Worm (Caenorhabditis elegans) whole organism, L1 larva: ENCODE results near the gene madf-8.

Experiments used
- blmp-1 ChIP-seq: fragments of 150-350 bp; optimal IDR thresholded peaks from 2 replicates; lab custom pipeline; 2014; ENCODE audit warnings: missing biosample characterization, missing genetic modification characterization
- efl-3 ChIP-seq: fragments of 200-800 bp; sonication (Bioruptor generic); optimal IDR thresholded peaks from 2 replicates; lab custom pipeline; 2018; ENCODE audit warnings: mild to moderate bottlenecking, missing genetic modification characterization, missing compliant biosample characterization
- egl-27 ChIP-seq, 2 experiments: fragments of 150-350 bp in 1 of 2; sonication (generic microtip); optimal IDR thresholded peaks; 3 replicates each; lab custom pipeline; 2017 to 2018; ENCODE audit warnings: missing biosample characterization in 2 of 2, missing genetic modification characterization in 2 of 2, missing genetic modification reagents in 2 of 2
- elt-3 ChIP-seq, 6 experiments: fragments of 150-350 bp in 1 of 6; sonication (generic microtip); optimal IDR thresholded peaks; 2 replicates each; lab custom pipeline; 2017 to 2018; ENCODE audit warnings: missing biosample characterization in 6 of 6, missing genetic modification characterization in 6 of 6, inconsistent platforms in 1 of 6
- fkh-8 ChIP-seq: sonication (generic microtip); optimal IDR thresholded peaks from 2 replicates; lab custom pipeline; 2016; ENCODE audit warnings: mild to moderate bottlenecking, missing genetic modification characterization, missing compliant biosample characterization
- fos-1 ChIP-seq: fragments of 150-350 bp; optimal IDR thresholded peaks from 2 replicates; lab custom pipeline; 2014; ENCODE audit warnings: missing biosample characterization, missing genetic modification characterization
- lin-13 ChIP-seq: fragments of 150-350 bp; optimal IDR thresholded peaks from 2 replicates; lab custom pipeline; 2014; ENCODE audit warnings: missing biosample characterization, missing genetic modification reagents, missing genetic modification characterization
- lin-35 ChIP-seq, 2 experiments: fragments of 150-350 bp; optimal IDR thresholded peaks; 2 replicates each; lab custom pipeline; 2014; ENCODE audit warnings: missing biosample characterization in 2 of 2, missing genetic modification characterization in 2 of 2, missing genetic modification reagents in 2 of 2
- mep-1 ChIP-seq: fragments of 150-350 bp; optimal IDR thresholded peaks from 2 replicates; lab custom pipeline; 2014; ENCODE audit warnings: missing biosample characterization, missing genetic modification characterization
- nhr-71 ChIP-seq: sonication (generic microtip); optimal IDR thresholded peaks from 2 replicates; lab custom pipeline; 2016; ENCODE audit warnings: mild to moderate bottlenecking, missing genetic modification characterization, moderate library complexity, missing compliant biosample characterization
- swsn-7 ChIP-seq: sonication (generic microtip); optimal IDR thresholded peaks from 2 replicates; lab custom pipeline; 2016; ENCODE audit warnings: missing genetic modification characterization, missing compliant biosample characterization
- unc-98 ChIP-seq: fragments of 200-800 bp; sonication (Bioruptor generic); IDR thresholded peaks from 2 replicates; pipeline ENCODE4 v1.3.6; 2022; ENCODE audit warnings: missing genetic modification characterization, missing compliant biosample characterization
- zag-1 ChIP-seq: fragments of 150-350 bp; optimal IDR thresholded peaks from 2 replicates; lab custom pipeline; 2014; ENCODE audit warnings: missing biosample characterization, missing genetic modification characterization
- ztf-11 ChIP-seq, 2 experiments: sonication (generic microtip); optimal IDR thresholded peaks; 2 replicates each; lab custom pipeline; 2016 to 2017; ENCODE audit warnings: missing genetic modification characterization in 2 of 2, missing biosample characterization in 1 of 2, missing compliant biosample characterization in 1 of 2

DNA sequence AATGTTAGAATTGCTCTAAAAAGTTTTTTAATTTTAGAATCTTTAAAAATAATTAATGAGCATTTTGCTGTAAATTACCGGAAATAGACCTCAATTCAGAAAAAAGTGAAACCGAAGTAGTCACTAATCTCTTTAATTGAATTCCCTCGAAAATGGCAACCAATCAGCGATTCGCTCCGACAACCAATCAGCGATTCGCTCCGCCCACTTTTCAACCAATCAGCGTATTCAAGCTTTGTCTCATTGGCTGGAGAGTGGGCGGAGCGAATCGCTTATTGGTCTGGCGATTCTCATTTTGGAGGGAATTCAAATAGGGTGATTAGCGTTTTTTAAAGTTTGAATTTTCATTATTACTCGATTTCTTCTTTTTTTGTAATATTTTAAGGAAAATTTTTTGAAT, 15.8 kb downstream of the madf-8 start:
- no peak for TF ChIP-seq nhr-71
- TF ChIP-seq zag-1 = no peak
- no peak for TF ChIP-seq unc-98
- TF ChIP-seq blmp-1 (tag; lab: Kevin White, UChicago) = no peak
- no peak for TF ChIP-seq mep-1 (tag; lab: Kevin White, UChicago)
- TF ChIP-seq elt-3 (tag; optimal IDR thresholded peaks at IDR 0.05; lab: Kevin White, UChicago) = no peak
- TF ChIP-seq efl-3 (GFP tag; lab: Kevin White, UChicago) = no peak
- no peak for TF ChIP-seq ztf-11 (tag; optimal IDR thresholded peaks at IDR 0.05; lab: Kevin White, UChicago)
- no peak for TF ChIP-seq lin-13 (GFP tag; lab: Kevin White, UChicago)
- no peak for TF ChIP-seq egl-27 (tag; optimal IDR thresholded peaks at IDR 0.05; lab: Kevin White, UChicago)
- TF ChIP-seq fos-1 (tag; lab: Kevin White, UChicago) = no peak
- no peak for TF ChIP-seq swsn-7 (tag; lab: Kevin White, UChicago)
- no peak for TF ChIP-seq fkh-8 (tag; lab: Kevin White, UChicago)
- no peak for TF ChIP-seq lin-35 (GFP tag; optimal IDR thresholded peaks at IDR 0.05; lab: Kevin White, UChicago)
